Fruit fly (Drosophila melanogaster) whole organism, embryonic: ENCODE data around the gene CG4332.

ENCODE experiments used
- CG10654 ChIP-seq: fragments of 200-800 bp; sonication (Bioruptor generic); optimal IDR thresholded peaks from 2 replicates; lab custom pipeline; 2016; ENCODE audit warnings: missing biosample characterization, missing genetic modification characterization
- CG11695 ChIP-seq: fragments of 200-800 bp; sonication (Bioruptor generic); IDR thresholded peaks from 3 replicates; pipeline ENCODE4 v1.3.6; 2022; ENCODE audit warnings: missing biosample characterization, missing genetic modification characterization
- CG12236 ChIP-seq: fragments of 200-800 bp; sonication (Bioruptor generic); optimal IDR thresholded peaks from 2 replicates; lab custom pipeline; 2016; ENCODE audit warnings: missing biosample characterization, missing genetic modification characterization
- CG12391 ChIP-seq: fragments of 200-800 bp; sonication (Bioruptor generic); optimal IDR thresholded peaks from 3 replicates; lab custom pipeline; 2018; ENCODE audit warnings: missing biosample characterization, mild to moderate bottlenecking, missing genetic modification characterization, moderate library complexity
- CG14014 ChIP-seq: fragments of 200-800 bp; sonication (Bioruptor generic); IDR thresholded peaks from 2 replicates; pipeline ENCODE4 v1.3.6; 2022; ENCODE audit warnings: missing biosample characterization, missing genetic modification characterization
- CG18599 ChIP-seq: fragments of 200-800 bp; sonication (Bioruptor generic); optimal IDR thresholded peaks from 3 replicates; lab custom pipeline; 2017; ENCODE audit warnings: missing biosample characterization, missing genetic modification characterization, mild to moderate bottlenecking, moderate library complexity, missing genetic modification reagents
- CG2199 ChIP-seq: fragments of 200-800 bp; sonication (Bioruptor generic); IDR thresholded peaks from 3 replicates; pipeline ENCODE4 v1.3.6; 2022; ENCODE audit warnings: missing biosample characterization, missing genetic modification characterization
- CG2202 ChIP-seq: fragments of 200-800 bp; sonication (Bioruptor generic); optimal IDR thresholded peaks from 2 replicates; lab custom pipeline; 2018; ENCODE audit warnings: missing biosample characterization, mild to moderate bottlenecking, missing genetic modification characterization
- CG34422 ChIP-seq: fragments of 200-800 bp; sonication (Bioruptor generic); IDR thresholded peaks from 3 replicates; pipeline ENCODE4 v1.3.6; 2022; ENCODE audit warnings: missing biosample characterization, missing genetic modification characterization
- CG4404 ChIP-seq: fragments of 200-800 bp; sonication (Bioruptor generic); IDR thresholded peaks from 2 replicates; pipeline ENCODE4 v1.3.6; 2022; ENCODE audit warnings: missing biosample characterization, missing genetic modification characterization
- CG4730 ChIP-seq: fragments of 200-800 bp; sonication (Bioruptor generic); IDR thresholded peaks from 2 replicates; pipeline ENCODE4 v1.3.6; 2022; ENCODE audit warnings: missing biosample characterization, missing genetic modification characterization
- CG7357 ChIP-seq: fragments of 200-800 bp; sonication (Bioruptor generic); IDR thresholded peaks from 3 replicates; pipeline ENCODE4 v1.3.6; 2022; ENCODE audit warnings: missing biosample characterization, missing genetic modification characterization
- CG8765 ChIP-seq: fragments of 200-800 bp; sonication (Bioruptor generic); IDR thresholded peaks from 2 replicates; pipeline ENCODE4 v1.3.6; 2022; ENCODE audit warnings: missing biosample characterization, missing genetic modification characterization
- CG8944 ChIP-seq: fragments of 200-800 bp; sonication (Bioruptor generic); optimal IDR thresholded peaks from 3 replicates; lab custom pipeline; 2016; ENCODE audit warnings: missing biosample characterization, missing genetic modification characterization
- Dref ChIP-seq: fragments of 200-800 bp; sonication (Bioruptor generic); IDR thresholded peaks from 2 replicates; pipeline ENCODE4 v1.3.6; 2022; ENCODE audit warnings: missing biosample characterization, missing genetic modification characterization
- Eip74EF ChIP-seq, 2 experiments: fragments of 200-800 bp in 1 of 2; fragments of >200 bp in 1 of 2; sonication (Bioruptor generic) in 1 of 2; optimal IDR thresholded peaks; 2 replicates each; lab custom pipeline; 2017 to 2019; ENCODE audit warnings: missing biosample characterization in 2 of 2, missing genetic modification characterization in 2 of 2, mild to moderate bottlenecking in 1 of 2, moderate library complexity in 1 of 2
- Ets65A ChIP-seq: fragments of 200-800 bp; sonication (Bioruptor generic); peaks from one replicate; lab custom pipeline; 2016; ENCODE audit warnings: missing biosample characterization, missing genetic modification characterization
- HLH3B ChIP-seq: fragments of 200-800 bp; sonication (Bioruptor generic); IDR thresholded peaks from 2 replicates; pipeline ENCODE4 v1.3.6; 2022; ENCODE audit warnings: missing biosample characterization, missing genetic modification characterization
- HLH54F ChIP-seq: fragments of 200-800 bp; sonication (Bioruptor generic); optimal IDR thresholded peaks from 3 replicates; lab custom pipeline; 2016; ENCODE audit warnings: missing biosample characterization, missing genetic modification characterization
- Hsf ChIP-seq: fragments of 200-800 bp; sonication (Bioruptor generic); optimal IDR thresholded peaks from 3 replicates; lab custom pipeline; 2016; ENCODE audit warnings: missing biosample characterization, missing genetic modification characterization
- Mes4 ChIP-seq: fragments of 200-800 bp; sonication (Bioruptor generic); optimal IDR thresholded peaks from 2 replicates; lab custom pipeline; 2016; ENCODE audit warnings: missing biosample characterization, missing genetic modification characterization
- Myb ChIP-seq: fragments of 200-800 bp; sonication (Bioruptor generic); optimal IDR thresholded peaks from 2 replicates; lab custom pipeline; 2016; ENCODE audit warnings: missing biosample characterization, missing genetic modification characterization
- Oli ChIP-seq: fragments of 200-800 bp; sonication (Bioruptor generic); optimal IDR thresholded peaks from 2 replicates; lab custom pipeline; 2018; ENCODE audit warnings: missing biosample characterization, mild to moderate bottlenecking, missing genetic modification characterization, moderate library complexity
- Opbp ChIP-seq: fragments of 200-800 bp; sonication (Bioruptor generic); IDR thresholded peaks from 3 replicates; pipeline ENCODE4 v1.3.6; 2022; ENCODE audit warnings: missing biosample characterization, missing genetic modification characterization; ENCODE audit not compliant: partially characterized antibody
- Pdp1 ChIP-seq, 2 experiments: fragments of 200-800 bp; sonication (Bioruptor generic); optimal IDR thresholded peaks; 3 replicates each; lab custom pipeline; 2016; ENCODE audit warnings: missing biosample characterization in 2 of 2, missing genetic modification characterization in 2 of 2, mild to moderate bottlenecking in 1 of 2, moderate library complexity in 1 of 2
- Ravus ChIP-seq: fragments of 200-800 bp; sonication (Bioruptor generic); IDR thresholded peaks from 2 replicates; pipeline ENCODE4 v1.3.6; 2022; ENCODE audit warnings: missing biosample characterization, missing genetic modification characterization
- Side ChIP-seq: fragments of 200-800 bp; sonication (Bioruptor generic); optimal IDR thresholded peaks from 2 replicates; lab custom pipeline; 2016; ENCODE audit warnings: missing biosample characterization, missing genetic modification characterization
- Six4 ChIP-seq: fragments of 200-800 bp; sonication (Bioruptor generic); optimal IDR thresholded peaks from 2 replicates; lab custom pipeline; 2016; ENCODE audit warnings: missing biosample characterization, missing genetic modification characterization
- Sox100B ChIP-seq: fragments of 200-800 bp; sonication (Bioruptor generic); optimal IDR thresholded peaks from 3 replicates; lab custom pipeline; 2018; ENCODE audit warnings: missing biosample characterization, mild to moderate bottlenecking, missing genetic modification characterization
- Vsx1 ChIP-seq: fragments of 200-800 bp; sonication (Bioruptor generic); optimal IDR thresholded peaks from 2 replicates; lab custom pipeline; 2017; ENCODE audit warnings: missing biosample characterization, mild to moderate bottlenecking, missing genetic modification characterization, missing genetic modification reagents
- ato ChIP-seq: fragments of 200-800 bp; sonication (Bioruptor generic); IDR thresholded peaks from 2 replicates; pipeline ENCODE4 v1.3.6; 2022; ENCODE audit warnings: missing biosample characterization, missing genetic modification characterization; ENCODE audit not compliant: partially characterized antibody
- bigmax ChIP-seq: fragments of 200-800 bp; sonication (Bioruptor generic); optimal IDR thresholded peaks from 2 replicates; lab custom pipeline; 2018; ENCODE audit warnings: missing biosample characterization, mild to moderate bottlenecking, missing genetic modification characterization
- disco-r ChIP-seq: fragments of 200-800 bp; sonication (Bioruptor generic); optimal IDR thresholded peaks from 2 replicates; lab custom pipeline; 2016; ENCODE audit warnings: missing biosample characterization, missing genetic modification characterization
- eyg ChIP-seq: fragments of 200-800 bp; sonication (Bioruptor generic); optimal IDR thresholded peaks from 3 replicates; lab custom pipeline; 2016; ENCODE audit warnings: missing biosample characterization, missing genetic modification characterization
- fru ChIP-seq: fragments of >200 bp; optimal IDR thresholded peaks from 2 replicates; lab custom pipeline; 2017
- ftz-f1 ChIP-seq: fragments of 200-800 bp; sonication (Bioruptor generic); optimal IDR thresholded peaks from 2 replicates; lab custom pipeline; 2016; ENCODE audit warnings: missing biosample characterization, missing genetic modification characterization
- grau ChIP-seq: fragments of 200-800 bp; optimal IDR thresholded peaks from 3 replicates; lab custom pipeline; 2019; ENCODE audit warnings: missing biosample characterization, mild to moderate bottlenecking, missing genetic modification characterization, moderate library complexity
- gt ChIP-seq: fragments of 200-800 bp; sonication (Bioruptor generic); IDR thresholded peaks from 2 replicates; pipeline ENCODE4 v1.3.6; 2022; ENCODE audit warnings: missing biosample characterization, missing genetic modification characterization
- ham ChIP-seq: fragments of 200-800 bp; sonication (Bioruptor generic); IDR thresholded peaks from 2 replicates; pipeline ENCODE4 v1.3.6; 2022; ENCODE audit warnings: missing biosample characterization, missing genetic modification characterization
- hbn ChIP-seq: fragments of 200-800 bp; sonication (Bioruptor generic); IDR thresholded peaks from 2 replicates; pipeline ENCODE4 v1.3.6; 2022; ENCODE audit warnings: missing biosample characterization, missing genetic modification characterization; ENCODE audit not compliant: partially characterized antibody
- hkb ChIP-seq, 2 experiments: fragments of 200-800 bp in 1 of 2; fragments of >200 bp in 1 of 2; sonication (Bioruptor generic) in 1 of 2; IDR thresholded peaks in 1 of 2; optimal IDR thresholded peaks in 1 of 2; 2 replicates each; pipeline versions ENCODE4 v1.3.6 to Lab custom; 2017 to 2022; ENCODE audit warnings: missing biosample characterization in 1 of 2, missing genetic modification characterization in 1 of 2
- mld ChIP-seq: fragments of 200-800 bp; sonication (Bioruptor generic); IDR thresholded peaks from 3 replicates; pipeline ENCODE4 v1.3.6; 2022; ENCODE audit warnings: missing biosample characterization, missing genetic modification characterization; ENCODE audit not compliant: partially characterized antibody
- pfk ChIP-seq: fragments of 200-800 bp; sonication (Bioruptor generic); optimal IDR thresholded peaks from 2 replicates; lab custom pipeline; 2018; ENCODE audit warnings: missing biosample characterization, mild to moderate bottlenecking, missing genetic modification characterization, moderate library complexity
- sd ChIP-seq: fragments of 200-800 bp; sonication (Bioruptor generic); optimal IDR thresholded peaks from 3 replicates; lab custom pipeline; 2018; ENCODE audit warnings: missing biosample characterization, mild to moderate bottlenecking, missing genetic modification characterization, moderate library complexity
- slp2 ChIP-seq: fragments of 200-800 bp; sonication (Bioruptor generic); optimal IDR thresholded peaks from 2 replicates; lab custom pipeline; 2016; ENCODE audit warnings: missing biosample characterization, missing genetic modification characterization
- tll ChIP-seq, 2 experiments: fragments of 200-800 bp in 1 of 2; fragments of >200 bp in 1 of 2; sonication (Bioruptor generic) in 1 of 2; optimal IDR thresholded peaks; 2 replicates each; lab custom pipeline; 2017 to 2019; ENCODE audit warnings: missing biosample characterization in 2 of 2, missing genetic modification characterization in 2 of 2, mild to moderate bottlenecking in 1 of 2, moderate library complexity in 1 of 2
- unc-4 ChIP-seq: fragments of 200-800 bp; sonication (Bioruptor generic); IDR thresholded peaks from 2 replicates; pipeline ENCODE4 v1.3.6; 2022; ENCODE audit warnings: missing biosample characterization, missing genetic modification characterization; ENCODE audit not compliant: partially characterized antibody
- unpg ChIP-seq: fragments of 200-800 bp; sonication (Bioruptor generic); optimal IDR thresholded peaks from 3 replicates; lab custom pipeline; 2018; ENCODE audit warnings: missing biosample characterization, mild to moderate bottlenecking, missing genetic modification characterization, moderate library complexity

Gene CG4332

dm6 chrX:13127973-13128749 lies 26.7 kb upstream of the CG4332 start (continued):
- TF ChIP-seq hbn (GFP tag; lab: Robert Waterston, UW), result no peak
- TF ChIP-seq Opbp, result peak; percentile 47; the same call in 1 of the 3 replicates
- no peak for TF ChIP-seq unc-4 (GFP tag; lab: Robert Waterston, UW)
- peak in 1 of 2 experiments; percentile 15 for TF ChIP-seq Eip74EF (GFP tag; optimal IDR thresholded peaks at IDR 0.05; lab: Kevin White, UChicago)
- peak; percentile 7 for TF ChIP-seq Six4 (GFP tag; lab: Kevin White, UChicago)
- TF ChIP-seq fru (lab: Kevin White, UChicago), result no peak
- peak; percentile 19; the same call in 1 of the 2 replicates for TF ChIP-seq CG14014 (GFP tag; lab: Robert Waterston, UW)
- TF ChIP-seq CG4404 (GFP tag; lab: Robert Waterston, UW), result no peak
- TF ChIP-seq ato (GFP tag; lab: Robert Waterston, UW), result peak; percentile 18; the same call in 1 of the 2 replicates
- TF ChIP-seq CG11695 (GFP tag; lab: Robert Waterston, UW), result peak; percentile 36; the same call in 1 of the 3 replicates
- TF ChIP-seq pfk, result no peak
- TF ChIP-seq CG8765, result no peak
- peak; percentile 8 for TF ChIP-seq CG8944
- no peak for TF ChIP-seq ftz-f1 (GFP tag; lab: Kevin White, UChicago)
- no peak for TF ChIP-seq grau (tag; lab: Kevin White, UChicago)
- TF ChIP-seq Side (GFP tag; lab: Kevin White, UChicago), result no peak
- no peak for TF ChIP-seq CG12236 (GFP tag; lab: Kevin White, UChicago)
- no peak for TF ChIP-seq CG7357 (GFP tag; lab: Robert Waterston, UW)
- TF ChIP-seq CG12391, result peak; percentile 39
- no peak for TF ChIP-seq Vsx1 (GFP tag; lab: Kevin White, UChicago)
- TF ChIP-seq HLH3B (GFP tag; lab: Robert Waterston, UW), result peak; percentile 27; the same call in 1 of the 2 replicates
- TF ChIP-seq Oli, result peak; percentile 19
- TF ChIP-seq Hsf (GFP tag; lab: Kevin White, UChicago), result peak; percentile 34
- no peak for TF ChIP-seq Mes4
- peak; percentile 87 for TF ChIP-seq Ets65A (GFP tag; lab: Kevin White, UChicago)
- no peak for TF ChIP-seq HLH54F
- no peak for TF ChIP-seq disco-r (GFP tag; lab: Kevin White, UChicago)
- no peak for TF ChIP-seq slp2
- no peak for TF ChIP-seq eyg (GFP tag; lab: Kevin White, UChicago)
- TF ChIP-seq bigmax (GFP tag; lab: Kevin White, UChicago), result no peak
- no peak for TF ChIP-seq Myb
- no peak for TF ChIP-seq Dref (GFP tag; lab: Robert Waterston, UW)
- no peak for TF ChIP-seq mld (GFP tag; lab: Robert Waterston, UW)
- TF ChIP-seq Sox100B (GFP tag; lab: Kevin White, UChicago), result peak; percentile 33
- TF ChIP-seq CG4730 (GFP tag; lab: Robert Waterston, UW), result no peak
- TF ChIP-seq tll (GFP tag; optimal IDR thresholded peaks at IDR 0.05; lab: Kevin White, UChicago), result no peak
- peak in 1 of 2 experiments; percentile 54 for TF ChIP-seq Pdp1 (GFP tag; optimal IDR thresholded peaks at IDR 0.05; lab: Kevin White, UChicago)
- TF ChIP-seq CG2202, result peak; percentile 32
- no peak for TF ChIP-seq gt (GFP tag; lab: Robert Waterston, UW)
- TF ChIP-seq Ravus (GFP tag; lab: Robert Waterston, UW), result no peak
- no peak for TF ChIP-seq hkb (optimal IDR thresholded peaks at IDR 0.05; lab: Kevin White, UChicago)
- 0 out of 2 replicates have a peak, but pooled peaks have one; percentile 27 for TF ChIP-seq hkb (GFP tag; IDR thresholded peaks at IDR 0.05; lab: Robert Waterston, UW)
- peak; percentile 3 for TF ChIP-seq CG10654 (GFP tag; lab: Kevin White, UChicago)
- 0 out of 3 replicates have a peak, but pooled peaks have one; percentile 39 for TF ChIP-seq CG34422
- TF ChIP-seq unpg (GFP tag; lab: Kevin White, UChicago), result peak; percentile 28
- peak; percentile 74; the same call in 2 of the 3 replicates for TF ChIP-seq CG2199 (GFP tag; lab: Robert Waterston, UW)
- TF ChIP-seq CG18599 (GFP tag; lab: Kevin White, UChicago), result no peak
- no peak for TF ChIP-seq ham (GFP tag; lab: Robert Waterston, UW)
- no peak for TF ChIP-seq sd
